Worm (Caenorhabditis elegans): ENCODE data around the gene Y37D8A.25.
A peak's percentile ranks its signal among the peaks of the same experiment; 100 is the strongest.

Y37D8A.25 gene

ce11 chrIII:12785427-12785826 is 34.6 kb downstream of the Y37D8A.25 start:
- TF ChIP-seq mxl-3 (GFP tag; optimal IDR thresholded peaks at IDR 0.05) = no peak

ce11 chrIII:12784854-12785253 is 35.2 kb downstream of the Y37D8A.25 start, which contains the start of gene lgc-37:
Gene lgc-37 (plus strand): TSS chrIII:12785154.
- TF ChIP-seq set-16 (GFP tag; IDR thresholded peaks at IDR 0.05) (no peak), Y5F2A.4 (GFP tag; optimal IDR thresholded peaks at IDR 0.05) (no peak), lin-15B (tag; optimal IDR thresholded peaks at IDR 0.05) (no peak), dmd-9 (GFP tag; IDR thresholded peaks at IDR 0.05) (no peak), gei-8 (GFP tag; optimal IDR thresholded peaks at IDR 0.05) (no peak), dmd-6 (GFP tag; IDR thresholded peaks at IDR 0.05) (no peak)

- TF ChIP-seq fkh-10 (GFP tag; optimal IDR thresholded peaks at IDR 0.05) = peak; percentile 71
- TF ChIP-seq skn-1 (tag; optimal IDR thresholded peaks at IDR 0.05) = no peak
These were observed 36.2 kb downstream of the Y37D8A.25 start for ce11 chrIII:12783878-12784277.

ce11 chrIII:12779676-12780337 is 40.2 kb downstream of the Y37D8A.25 start, which contains the start of gene gab-1:
Gene gab-1 (minus strand): TSS chrIII:12779726.
- TF ChIP-seq aha-1 (tag) = peak; percentile 10
- no peak for TF ChIP-seq T20F7.1 (GFP tag; optimal IDR thresholded peaks at IDR 0.05)
- TF ChIP-seq nhr-6 (tag; optimal IDR thresholded peaks at IDR 0.05) = no peak
- no peak for TF ChIP-seq snpc-1.2 (GFP tag; IDR thresholded peaks at IDR 0.05)
- no peak for TF ChIP-seq ZK337.2 (GFP tag; IDR thresholded peaks at IDR 0.05)
- no peak for TF ChIP-seq ceh-62 (tag; optimal IDR thresholded peaks at IDR 0.05)
- no peak for TF ChIP-seq arid-1 (GFP tag; conservative IDR thresholded peaks at IDR 0.05)
- TF ChIP-seq daf-16 (GFP tag; optimal IDR thresholded peaks at IDR 0.05) = no peak
- TF ChIP-seq daf-16 (tag; optimal IDR thresholded peaks at IDR 0.05) = no peak
- TF ChIP-seq nhr-10 (tag; optimal IDR thresholded peaks at IDR 0.05) = no peak
- no peak for TF ChIP-seq zfp-3 (GFP tag; conservative IDR thresholded peaks at IDR 0.05)
- TF ChIP-seq set-16 (GFP tag; IDR thresholded peaks at IDR 0.05) = peak; percentile 77
- TF ChIP-seq saeg-2 (GFP tag; IDR thresholded peaks at IDR 0.05) = no peak
- TF ChIP-seq lin-15B (tag; optimal IDR thresholded peaks at IDR 0.05) = no peak
- TF ChIP-seq nhr-11 (tag; optimal IDR thresholded peaks at IDR 0.05) = no peak
- TF ChIP-seq php-3 (GFP tag; IDR thresholded peaks at IDR 0.05) = no peak
- no peak for TF ChIP-seq hlh-30 (tag; optimal IDR thresholded peaks at IDR 0.05; ENCODE audit: insufficient read depth)

- TF ChIP-seq unc-62 (GFP tag; optimal IDR thresholded peaks at IDR 0.05 in 1 of 2) (peak in 1 of 2 experiments; percentile 56), unc-62 (tag; optimal IDR thresholded peaks at IDR 0.05) (no peak), madf-5 (GFP tag; IDR thresholded peaks at IDR 0.05) (no peak)
These were observed 46.3 kb downstream of the Y37D8A.25 start for ce11 chrIII:12773753-12774152.
